Worm (Caenorhabditis elegans): ENCODE results near the gene rpb-4.

- TF ChIP-seq daf-19 (GFP tag; conservative IDR thresholded peaks at IDR 0.05) (no peak), ZK546.5 (tag; optimal IDR thresholded peaks at IDR 0.05) (no peak), lin-13 (GFP tag; optimal IDR thresholded peaks at IDR 0.05) (no peak), lsy-2 (tag; optimal IDR thresholded peaks at IDR 0.05) (no peak), ZK337.2 (GFP tag; IDR thresholded peaks at IDR 0.05) (no peak), ceh-82 (tag; optimal IDR thresholded peaks at IDR 0.05) (no peak), daf-12 (tag; optimal IDR thresholded peaks at IDR 0.05) (no peak), set-16 (GFP tag; IDR thresholded peaks at IDR 0.05) (no peak), vab-7 (GFP tag; IDR thresholded peaks at IDR 0.05) (no peak), unc-62 (GFP tag; optimal IDR thresholded peaks at IDR 0.05 in 1 of 2) (no peak), unc-62 (tag; optimal IDR thresholded peaks at IDR 0.05) (no peak), egl-27 (tag; optimal IDR thresholded peaks at IDR 0.05) (no peak), nhr-28 (tag; optimal IDR thresholded peaks at IDR 0.05) (peak; percentile 35), pqm-1 (tag; optimal IDR thresholded peaks at IDR 0.05) (no peak)
Measured at ce11 chrII:7413275-7413674, 39.0 kb downstream of the rpb-4 start.

Data from whole organism, L4 larva.